Worm (Caenorhabditis elegans) whole organism, young adult: Measurements from ENCODE around the gene W10G6.1.

Experiments
- B0336.3 ChIP-seq: fragments of 200-800 bp; sonication (Bioruptor generic); IDR thresholded peaks from 2 replicates; pipeline ENCODE4 v1.3.6; 2022; ENCODE audit warnings: missing genetic modification characterization, missing compliant biosample characterization
- F37B4.10 ChIP-seq: fragments of 200-800 bp; sonication (Bioruptor generic); IDR thresholded peaks from 2 replicates; pipeline ENCODE4 v1.3.6; 2022; ENCODE audit warnings: missing genetic modification characterization, missing compliant biosample characterization
- Y67H2A.10 ChIP-seq: fragments of 200-800 bp; sonication (Bioruptor generic); conservative IDR thresholded peaks from 2 replicates; pipeline ENCODE4 v1.3.6; 2022; ENCODE audit warnings: missing genetic modification reagents, missing genetic modification characterization, missing compliant biosample characterization
- atf-7 ChIP-seq: sonication (generic microtip); optimal IDR thresholded peaks from 2 replicates; lab custom pipeline; 2017; ENCODE audit warnings: mild to moderate bottlenecking, missing genetic modification characterization, missing compliant biosample characterization
- athp-1 ChIP-seq: sonication (generic microtip); optimal IDR thresholded peaks from 2 replicates; lab custom pipeline; 2017; ENCODE audit warnings: mild to moderate bottlenecking, missing genetic modification characterization, missing compliant biosample characterization
- bed-1 ChIP-seq: fragments of 200-800 bp; sonication (Bioruptor generic); IDR thresholded peaks from 2 replicates; pipeline ENCODE4 v1.3.6; 2022; ENCODE audit warnings: missing genetic modification reagents, missing genetic modification characterization, missing compliant biosample characterization
- ceh-100 ChIP-seq: fragments of 200-800 bp; sonication (Bioruptor generic); IDR thresholded peaks from 2 replicates; pipeline ENCODE4 v1.3.6; 2022; ENCODE audit warnings: missing genetic modification reagents, missing genetic modification characterization, missing compliant biosample characterization
- ceh-27 ChIP-seq: fragments of 200-800 bp; sonication (Bioruptor generic); optimal IDR thresholded peaks from 2 replicates; lab custom pipeline; 2018; ENCODE audit warnings: mild to moderate bottlenecking, missing genetic modification characterization, moderate library complexity, missing compliant biosample characterization
- chd-7 ChIP-seq: sonication (generic microtip); optimal IDR thresholded peaks from 2 replicates; lab custom pipeline; 2016; ENCODE audit warnings: mild to moderate bottlenecking, missing genetic modification characterization, moderate library complexity, missing compliant biosample characterization
- egl-44 ChIP-seq: fragments of 200-800 bp; sonication (Bioruptor generic); IDR thresholded peaks from 2 replicates; pipeline ENCODE4 v1.3.6; 2022; ENCODE audit warnings: missing genetic modification reagents, missing genetic modification characterization, missing compliant biosample characterization
- him-1 ChIP-seq: sonication (generic microtip); optimal IDR thresholded peaks from 2 replicates; lab custom pipeline; 2016; ENCODE audit warnings: missing genotype, missing genetic modification reagents, missing genetic modification characterization, missing compliant biosample characterization
- lin-35 ChIP-seq, 3 experiments: fragments of 150-350 bp in 2 of 3; sonication (generic microtip) in 1 of 3; optimal IDR thresholded peaks; 2 replicates each; lab custom pipeline; 2014 to 2018; ENCODE audit warnings: missing biosample characterization in 3 of 3, missing genetic modification characterization in 3 of 3, missing genetic modification reagents in 3 of 3
- lsy-27 ChIP-seq: sonication (generic microtip); optimal IDR thresholded peaks from 2 replicates; lab custom pipeline; 2017; ENCODE audit warnings: missing genetic modification characterization, mild to moderate bottlenecking, missing compliant biosample characterization, antibody characterized with exemption, missing genotype, borderline replicate concordance; ENCODE audit not compliant: insufficient read depth
- nfyb-1 ChIP-seq: fragments of 200-800 bp; sonication (Bioruptor generic); IDR thresholded peaks from 2 replicates; pipeline ENCODE4 v1.3.6; 2022; ENCODE audit warnings: missing genetic modification reagents, missing genetic modification characterization, missing compliant biosample characterization
- nhr-80 ChIP-seq: sonication (generic microtip); optimal IDR thresholded peaks from 2 replicates; lab custom pipeline; 2016; ENCODE audit warnings: missing genetic modification characterization, missing compliant biosample characterization
- rpc-1 ChIP-seq, 2 experiments: fragments of 150-350 bp in 1 of 2; sonication (generic microtip) in 1 of 2; optimal IDR thresholded peaks; 2 replicates each; lab custom pipeline; 2014 to 2018; ENCODE audit warnings: missing biosample characterization in 1 of 2, missing genetic modification characterization in 1 of 2, missing genetic modification reagents in 1 of 2, missing genotype in 1 of 2
- sea-2 ChIP-seq: fragments of 200-800 bp; sonication (Bioruptor generic); IDR thresholded peaks from 2 replicates; pipeline ENCODE4 v1.3.6; 2022; ENCODE audit warnings: missing genetic modification characterization, missing compliant biosample characterization
- snpc-1.1 ChIP-seq: sonication (generic microtip); optimal IDR thresholded peaks from 2 replicates; lab custom pipeline; 2017; ENCODE audit warnings: missing genetic modification characterization, mild to moderate bottlenecking, missing compliant biosample characterization, antibody characterized with exemption, moderate library complexity, missing genotype, missing genetic modification reagents; ENCODE audit not compliant: insufficient read depth
- snpc-3.4 ChIP-seq: sonication (generic microtip); optimal IDR thresholded peaks from 2 replicates; lab custom pipeline; 2017; ENCODE audit warnings: missing genetic modification characterization, mild to moderate bottlenecking, missing compliant biosample characterization, antibody characterized with exemption, moderate library complexity, missing genotype, missing genetic modification reagents
- snpc-4 ChIP-seq, 5 experiments: fragments of 150-350 bp in 1 of 5; sonication (generic microtip) in 4 of 5; optimal IDR thresholded peaks; 2 replicates each; lab custom pipeline; 2014 to 2018; ENCODE audit warnings: missing genetic modification characterization in 5 of 5, missing biosample characterization in 3 of 5, antibody characterized with exemption in 2 of 5, mild to moderate bottlenecking in 2 of 5, missing compliant biosample characterization in 2 of 5, missing genotype in 2 of 5, moderate library complexity in 2 of 5, missing genetic modification reagents in 1 of 5
- tbx-9 ChIP-seq: sonication (generic microtip); optimal IDR thresholded peaks from 2 replicates; lab custom pipeline; 2016; ENCODE audit warnings: borderline replicate concordance, missing genetic modification characterization, inconsistent platforms, missing compliant biosample characterization
- unc-130 ChIP-seq: sonication (generic microtip); optimal IDR thresholded peaks from 2 replicates; lab custom pipeline; 2016; ENCODE audit warnings: missing genetic modification reagents, missing genetic modification characterization, missing compliant biosample characterization
- unc-62 ChIP-seq: fragments of 150-350 bp; optimal IDR thresholded peaks from 2 replicates; lab custom pipeline; 2014; ENCODE audit warnings: missing biosample characterization, missing genetic modification reagents, missing genetic modification characterization
- zfh-2 ChIP-seq: fragments of 200-800 bp; sonication (Bioruptor generic); conservative IDR thresholded peaks from 2 replicates; pipeline ENCODE4 v1.3.6; 2022; ENCODE audit warnings: missing genetic modification reagents, missing genetic modification characterization, missing compliant biosample characterization
- ztf-18 ChIP-seq: sonication (generic microtip); optimal IDR thresholded peaks from 2 replicates; lab custom pipeline; 2016; ENCODE audit warnings: missing genotype, mild to moderate bottlenecking, missing genetic modification characterization, missing compliant biosample characterization

Gene W10G6.1

ce11 chrX:16243129-16243528 lies 1.9 kb upstream of the W10G6.1 start:
- no peak for TF ChIP-seq nfyb-1 (GFP tag; lab: Robert Waterston, UW)
- TF ChIP-seq rpc-1 (optimal IDR thresholded peaks at IDR 0.05; lab: Kevin White, UChicago): no peak
- TF ChIP-seq rpc-1 (tag; optimal IDR thresholded peaks at IDR 0.05; lab: Kevin White, UChicago): no peak
- peak; percentile 81 for TF ChIP-seq zfh-2 (GFP tag; lab: Robert Waterston, UW)

ce11 chrX:16250679-16251078 lies 5.7 kb downstream of the W10G6.1 start, which contains the start of gene W10G6.6:
Gene W10G6.6 (minus strand): TSS chrX:16250779.
- no peak for TF ChIP-seq sea-2 (GFP tag; lab: Robert Waterston, UW)
- no peak for TF ChIP-seq lsy-27 (tag; lab: Kevin White, UChicago)
- TF ChIP-seq egl-44 (GFP tag; lab: Robert Waterston, UW): no peak
- peak; percentile 25; the same call in 1 of the 2 replicates for TF ChIP-seq zfh-2 (GFP tag; lab: Robert Waterston, UW)
- no peak for TF ChIP-seq ceh-27 (GFP tag; lab: Kevin White, UChicago)
- TF ChIP-seq unc-130 (GFP tag; lab: Kevin White, UChicago): no peak
- no peak for TF ChIP-seq lin-35 (GFP tag; optimal IDR thresholded peaks at IDR 0.05; lab: Kevin White, UChicago)
- no peak for TF ChIP-seq chd-7 (tag; lab: Kevin White, UChicago)
- no peak for TF ChIP-seq F37B4.10 (GFP tag; lab: Robert Waterston, UW)

ce11 chrX:16258503-16258902 lies 13.5 kb downstream of the W10G6.1 start:
- no peak for TF ChIP-seq unc-130 (GFP tag; lab: Kevin White, UChicago)
- TF ChIP-seq snpc-4 (GFP tag; optimal IDR thresholded peaks at IDR 0.05; lab: Kevin White, UChicago): no peak
- TF ChIP-seq snpc-4 (tag; optimal IDR thresholded peaks at IDR 0.05; lab: Kevin White, UChicago): peak in 2 of 4 experiments; percentile 44 to 72

ce11 chrX:16260077-16260476 lies 15.1 kb downstream of the W10G6.1 start:
- TF ChIP-seq B0336.3 (GFP tag; lab: Robert Waterston, UW): no peak
- peak; percentile 35 for TF ChIP-seq atf-7 (tag; lab: Kevin White, UChicago)
- peak; percentile 48 for TF ChIP-seq nhr-80 (tag; lab: Kevin White, UChicago)

- peak; percentile 42 for TF ChIP-seq nhr-80 (tag; lab: Kevin White, UChicago)
- TF ChIP-seq bed-1: no peak
- no peak for TF ChIP-seq ztf-18 (tag; lab: Kevin White, UChicago)
- TF ChIP-seq, all 124 proteins: peak for 1
These were observed 17.0 kb downstream of the W10G6.1 start, which contains the start of gene sgk-1 for ce11 chrX:16261993-16262392. Gene sgk-1 (minus strand): TSS chrX:16262122.

DNA sequence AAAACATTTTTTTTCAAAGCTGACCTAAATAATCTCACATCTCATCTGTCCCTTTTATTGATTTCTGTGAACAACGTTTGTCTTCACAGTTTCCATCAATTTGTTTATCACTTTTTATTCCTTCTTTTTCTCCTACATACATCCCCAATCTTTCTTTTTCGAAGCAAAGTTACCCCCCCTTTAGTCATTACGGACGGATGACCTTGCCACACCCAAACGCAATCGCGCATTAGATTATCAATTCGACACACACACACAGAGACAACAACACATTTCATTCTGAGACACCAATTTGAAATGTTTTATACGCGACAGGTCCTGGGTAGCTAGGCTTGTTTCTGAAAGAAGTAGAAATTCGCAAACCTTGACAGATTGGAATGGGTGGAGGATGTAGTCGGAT lies 18.3 kb downstream of the W10G6.1 start:
- TF ChIP-seq him-1 (tag; lab: Kevin White, UChicago) (no peak), unc-62 (GFP tag; lab: Kevin White, UChicago) (no peak), snpc-3.4 (no peak)
- TF ChIP-seq, all 124 proteins: peak for 0

DNA sequence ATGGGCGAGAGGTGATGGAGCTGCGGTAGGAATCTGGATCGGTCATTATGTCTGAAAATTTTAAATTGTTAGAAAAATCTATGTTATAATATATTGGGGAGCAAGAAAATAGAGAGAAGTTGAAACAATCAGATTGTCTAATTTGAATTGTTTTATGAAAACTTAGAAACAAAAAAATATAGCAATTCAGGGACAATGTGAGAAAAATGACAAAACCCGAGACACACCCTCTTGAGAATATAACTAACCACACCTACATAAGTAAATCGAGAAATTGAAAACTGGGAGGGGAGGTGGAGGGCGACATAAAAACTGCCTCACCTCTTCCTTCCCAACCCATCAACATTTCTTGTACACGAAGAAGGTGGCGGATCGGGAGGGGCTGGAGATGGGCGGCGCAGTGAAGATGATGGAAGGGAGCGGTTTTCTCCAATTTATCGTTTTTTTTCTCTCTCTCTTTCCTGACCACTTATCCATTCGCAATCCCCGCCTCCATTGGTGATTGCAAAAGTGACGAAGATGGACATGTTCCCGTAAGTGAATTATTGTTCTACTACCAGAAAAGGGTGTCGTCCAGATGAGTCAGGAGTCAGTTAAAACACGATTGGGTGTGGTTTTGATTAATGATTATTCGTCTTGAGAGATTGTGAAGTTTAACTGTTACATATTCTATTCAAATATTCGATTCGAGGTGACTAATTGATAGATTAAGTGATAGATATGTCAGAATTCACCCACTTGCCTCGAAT lies 20.8 kb downstream of the W10G6.1 start, which contains the start of gene mua-6:
Gene mua-6 (minus strand): TSS at position 51 of the 749 bp plus-strand sequence.
- TF ChIP-seq athp-1 (tag; lab: Kevin White, UChicago) (no peak), tbx-9 (tag; lab: Kevin White, UChicago) (no peak), zfh-2 (GFP tag; lab: Robert Waterston, UW) (0 out of 2 replicates have a peak, but pooled peaks have one; percentile 12), Y67H2A.10 (GFP tag; lab: Robert Waterston, UW) (no peak), snpc-1.1 (tag; lab: Kevin White, UChicago) (no peak), ceh-100 (GFP tag; lab: Robert Waterston, UW) (no peak)
